Fruit fly (Drosophila melanogaster): ENCODE results near the gene CG7730.

dm6 chr3L:17010492-17011303, 16.6 kb upstream of the CG7730 start:
- no peak for TF ChIP-seq rn (GFP tag; IDR thresholded peaks at IDR 0.05)
- TF ChIP-seq CG8159 (tag; optimal IDR thresholded peaks at IDR 0.05): peak; percentile 49
- no peak for TF ChIP-seq CG34367 (tag; optimal IDR thresholded peaks at IDR 0.05)
- TF ChIP-seq CG4496 (GFP tag; IDR thresholded peaks at IDR 0.05): no peak; the same call in 2 of the 3 replicates
- peak; percentile 24 for TF ChIP-seq CG15710 (tag; optimal IDR thresholded peaks at IDR 0.05)
- TF ChIP-seq CG8301 (tag; optimal IDR thresholded peaks at IDR 0.05): no peak
- TF ChIP-seq Snoo (tag; optimal IDR thresholded peaks at IDR 0.05): peak; percentile 50
- peak; percentile 56 for TF ChIP-seq CG32121 (GFP tag; IDR thresholded peaks at IDR 0.05)
- no peak for TF ChIP-seq gl (tag; optimal IDR thresholded peaks at IDR 0.05)
- TF ChIP-seq CG10348 (GFP tag; IDR thresholded peaks at IDR 0.05): no peak
- TF ChIP-seq D1 (tag; optimal IDR thresholded peaks at IDR 0.05): no peak
- peak; percentile 57; the same call in 2 of the 3 replicates for TF ChIP-seq fd96Ca (GFP tag; IDR thresholded peaks at IDR 0.05)
